Fruit fly (Drosophila melanogaster) whole organism, prepupa: ENCODE measurements around the gene Mgstl.

ENCODE experiments used
- CG11902 ChIP-seq: fragments of 200-800 bp; sonication (Bioruptor generic); optimal IDR thresholded peaks from 3 replicates; lab custom pipeline; 2016; ENCODE audit warnings: missing biosample characterization, missing genetic modification characterization
- CG6854 ChIP-seq: fragments of 200-800 bp; sonication (Bioruptor generic); optimal IDR thresholded peaks from 2 replicates; lab custom pipeline; 2017; ENCODE audit warnings: missing biosample characterization, mild to moderate bottlenecking, missing genetic modification characterization
- Eip78C ChIP-seq: fragments of 200-800 bp; sonication (Bioruptor generic); peaks from one replicate; lab custom pipeline; 2016; ENCODE audit warnings: missing biosample characterization, missing genetic modification characterization
- Gug ChIP-seq: fragments of 200-800 bp; sonication (Bioruptor generic); IDR thresholded peaks from 2 replicates; pipeline ENCODE4 v1.3.6; 2022; ENCODE audit warnings: missing biosample characterization, missing genetic modification characterization
- eg ChIP-seq: fragments of 200-800 bp; sonication (Bioruptor generic); IDR thresholded peaks from 3 replicates; pipeline ENCODE4 v1.3.6; 2022; ENCODE audit warnings: missing biosample characterization, missing genetic modification characterization
- net ChIP-seq: fragments of 200-800 bp; sonication (Bioruptor generic); optimal IDR thresholded peaks from 3 replicates; lab custom pipeline; 2016; ENCODE audit warnings: missing biosample characterization, missing genetic modification characterization
- ss ChIP-seq, 2 experiments: fragments of 200-800 bp; sonication (Bioruptor generic); optimal IDR thresholded peaks; 2 replicates in 1 of 2; 3 replicates in 1 of 2; lab custom pipeline; 2017 to 2018; ENCODE audit warnings: mild to moderate bottlenecking in 2 of 2, missing biosample characterization in 2 of 2, missing genetic modification characterization in 2 of 2, moderate library complexity in 1 of 2

dm6 chrX:21071693-21072357 lies 29.9 kb downstream of the Mgstl start:
- TF ChIP-seq Gug (no peak), net (GFP tag; lab: Kevin White, UChicago) (peak; percentile 19), CG6854 (GFP tag; lab: Kevin White, UChicago) (peak; percentile 48), eg (GFP tag; lab: Robert Waterston, UW) (no peak), Eip78C (GFP tag; lab: Kevin White, UChicago) (peak; percentile 51), CG11902 (GFP tag; lab: Kevin White, UChicago) (no peak), ss (GFP tag; optimal IDR thresholded peaks at IDR 0.05; lab: Kevin White, UChicago) (peak; percentile 34 to 65)
